Worm (Caenorhabditis elegans): ENCODE data around the gene K09D9.9.

Gene K09D9.9

DNA sequence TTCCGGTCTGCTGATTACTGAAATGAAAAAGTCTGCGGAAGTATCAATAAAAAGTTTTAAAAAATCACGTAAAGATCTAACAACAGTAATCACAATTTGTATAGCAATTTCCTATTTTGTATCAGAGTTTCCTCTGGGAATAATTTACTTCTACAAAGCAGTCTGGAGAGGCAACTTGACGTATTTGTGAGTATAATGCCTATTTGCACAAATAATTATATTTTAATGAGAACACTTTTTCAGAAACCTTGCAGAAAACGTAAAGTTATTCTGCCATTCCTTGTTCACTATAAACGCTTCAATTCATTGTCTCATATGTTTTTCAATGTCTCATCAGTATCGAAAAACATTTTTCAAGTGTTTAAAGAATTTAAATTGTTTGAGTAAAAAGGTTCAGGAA is 24.6 kb upstream of the K09D9.9 start:
- TF ChIP-seq F49E8.2 (tag; optimal IDR thresholded peaks at IDR 0.05; ENCODE audit: insufficient read depth) (no peak), sea-2 (GFP tag; IDR thresholded peaks at IDR 0.05) (no peak), lir-1 (GFP tag; conservative IDR thresholded peaks at IDR 0.05) (no peak), F57A8.1 (GFP tag; optimal IDR thresholded peaks at IDR 0.05) (no peak), fkh-3 (tag; optimal IDR thresholded peaks at IDR 0.05) (no peak), dpff-1 (tag; optimal IDR thresholded peaks at IDR 0.05) (no peak), mes-4 (tag; optimal IDR thresholded peaks at IDR 0.05) (no peak), rpc-1 (optimal IDR thresholded peaks at IDR 0.05) (no peak), rpc-1 (tag; optimal IDR thresholded peaks at IDR 0.05) (no peak), nhr-120 (GFP tag; IDR thresholded peaks at IDR 0.05) (no peak), atf-7 (tag; optimal IDR thresholded peaks at IDR 0.05) (no peak), Y79H2A.3 (GFP tag; conservative IDR thresholded peaks at IDR 0.05) (no peak), lsy-27 (tag; optimal IDR thresholded peaks at IDR 0.05; ENCODE audit: borderline replicate concordance, insufficient read depth) (no peak), lag-1 (GFP tag; IDR thresholded peaks at IDR 0.05) (no peak), akir-1 (GFP tag; optimal IDR thresholded peaks at IDR 0.05) (no peak), cebp-2 (GFP tag; IDR thresholded peaks at IDR 0.05) (no peak), C06A6.2 (GFP tag; conservative IDR thresholded peaks at IDR 0.05) (no peak)

DNA sequence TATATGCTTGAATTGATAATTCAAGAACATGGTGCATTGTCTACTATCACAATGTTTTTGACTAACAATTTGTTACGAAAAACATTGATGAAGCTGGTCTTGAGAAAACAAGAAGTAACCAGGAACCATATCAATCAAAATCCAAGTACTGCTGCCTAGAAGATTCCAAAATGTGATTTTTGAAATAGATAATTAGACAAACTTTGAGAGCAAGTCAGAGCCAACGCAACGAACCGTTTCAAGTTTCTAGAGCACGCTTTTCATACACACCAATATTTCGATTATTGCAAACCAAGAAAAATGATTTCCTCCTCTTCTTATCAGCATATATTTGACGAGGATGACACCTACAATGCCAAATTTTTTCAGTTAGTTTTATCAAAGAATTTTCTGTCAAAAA is 22.8 kb upstream of the K09D9.9 start, which contains the start of gene srw-89:
srw-89 (plus strand) TSS at position 301 of the 400 bp plus-strand sequence.
- TF ChIP-seq ceh-91 (GFP tag; IDR thresholded peaks at IDR 0.05) (no peak), ceh-79 (tag; optimal IDR thresholded peaks at IDR 0.05) (no peak), rec-8 (tag; optimal IDR thresholded peaks at IDR 0.05) (no peak), Y67H2A.10 (GFP tag; conservative IDR thresholded peaks at IDR 0.05) (no peak), D2030.7 (GFP tag; IDR thresholded peaks at IDR 0.05) (no peak)

DNA sequence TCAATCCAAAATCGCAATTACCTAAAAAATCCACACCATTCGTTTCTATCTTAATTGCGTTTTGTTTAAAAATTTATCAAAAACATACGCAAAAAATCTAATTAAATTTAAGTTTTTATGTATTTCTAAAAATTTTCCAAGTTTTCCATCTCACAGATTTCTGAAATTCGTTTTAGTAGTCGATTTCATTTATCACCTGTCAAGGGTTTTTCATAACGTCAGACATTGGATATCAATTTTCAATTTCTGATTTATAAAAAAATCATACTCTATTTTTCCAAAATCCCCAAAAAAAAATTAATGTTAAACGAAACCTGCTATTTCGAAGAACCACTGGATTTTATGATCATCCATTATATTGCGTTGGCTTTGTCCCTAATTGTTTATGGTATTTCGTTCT is 16.2 kb upstream of the K09D9.9 start, which contains the start of gene srh-4:
srh-4 (plus strand) TSS at position 301 of the 400 bp plus-strand sequence.
- TF ChIP-seq tlf-1 (GFP tag; optimal IDR thresholded peaks at IDR 0.05) (no peak), unc-130 (GFP tag; optimal IDR thresholded peaks at IDR 0.05) (no peak), ets-4 (GFP tag; optimal IDR thresholded peaks at IDR 0.05) (no peak), F55B11.4 (tag; optimal IDR thresholded peaks at IDR 0.05; ENCODE audit: borderline replicate concordance, insufficient read depth) (no peak), madf-10 (tag; optimal IDR thresholded peaks at IDR 0.05) (no peak), ccch-3 (GFP tag; optimal IDR thresholded peaks at IDR 0.05) (no peak), him-1 (tag; optimal IDR thresholded peaks at IDR 0.05) (no peak)

DNA sequence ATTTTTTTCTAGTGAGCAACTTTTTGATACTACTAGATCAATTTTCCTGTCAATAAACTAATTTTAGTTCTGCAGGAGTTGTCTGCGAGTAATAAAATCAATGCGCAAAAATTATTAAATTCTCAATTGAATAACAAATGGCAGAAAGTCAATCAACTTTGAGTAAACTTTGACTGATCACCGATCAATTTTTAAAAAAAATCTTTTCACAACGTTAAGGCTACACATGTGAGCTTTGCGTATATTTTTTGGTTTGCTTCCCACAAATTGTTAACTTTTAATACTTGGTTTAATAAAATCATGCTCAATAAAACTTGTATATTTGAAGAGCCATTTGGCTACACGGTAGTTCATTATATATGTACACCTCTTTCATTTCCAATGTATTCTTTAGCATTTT is 14.0 kb upstream of the K09D9.9 start, which contains the start of gene srh-7:
srh-7 (plus strand) TSS at position 301 of the 400 bp plus-strand sequence.
- TF ChIP-seq athp-1 (tag; optimal IDR thresholded peaks at IDR 0.05) (no peak), ama-1 (optimal IDR thresholded peaks at IDR 0.05) (no peak), ama-1 (GFP tag; optimal IDR thresholded peaks at IDR 0.05) (no peak), snpc-1.3 (tag; optimal IDR thresholded peaks at IDR 0.05; ENCODE audit: insufficient read depth) (no peak), sdz-38 (tag; optimal IDR thresholded peaks at IDR 0.05) (no peak), lir-1 (GFP tag; conservative IDR thresholded peaks at IDR 0.05) (no peak), F57A8.1 (GFP tag; optimal IDR thresholded peaks at IDR 0.05) (no peak), ets-4 (GFP tag; optimal IDR thresholded peaks at IDR 0.05) (no peak)

DNA sequence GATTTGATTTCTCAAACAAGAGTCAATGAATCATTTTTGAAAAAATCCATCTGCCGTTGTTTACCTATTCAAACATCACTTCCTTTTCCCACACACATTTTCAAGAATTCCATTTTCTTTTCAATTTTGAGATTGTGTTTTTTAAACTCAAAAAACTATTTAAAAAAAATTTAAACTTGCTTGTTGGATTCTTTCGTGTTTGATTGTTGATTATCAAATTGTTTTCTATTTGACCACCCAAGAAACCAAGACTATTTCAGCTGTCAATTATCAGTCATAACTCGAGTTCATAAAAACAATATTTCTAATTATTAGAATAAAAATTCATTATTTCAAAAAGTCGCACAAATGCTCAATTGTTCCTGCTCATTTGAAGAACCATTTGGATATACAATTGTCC is 11.3 kb upstream of the K09D9.9 start, which contains the start of gene srh-8:
srh-8 (plus strand) TSS at position 301 of the 400 bp plus-strand sequence.
- TF ChIP-seq bed-1 (GFP tag; IDR thresholded peaks at IDR 0.05) (no peak), D2030.7 (GFP tag; IDR thresholded peaks at IDR 0.05) (no peak), mes-4 (tag; optimal IDR thresholded peaks at IDR 0.05) (no peak), lin-35 (GFP tag; optimal IDR thresholded peaks at IDR 0.05) (no peak), attf-6 (GFP tag; IDR thresholded peaks at IDR 0.05) (no peak), F39B2.1 (GFP tag; IDR thresholded peaks at IDR 0.05) (no peak), akir-1 (GFP tag; optimal IDR thresholded peaks at IDR 0.05) (no peak), lin-26 (GFP tag; IDR thresholded peaks at IDR 0.05) (no peak), dpl-1 (GFP tag; optimal IDR thresholded peaks at IDR 0.05) (no peak), B0336.3 (GFP tag; IDR thresholded peaks at IDR 0.05) (no peak), cebp-1 (GFP tag; IDR thresholded peaks at IDR 0.05) (no peak), cebp-1 (tag; optimal IDR thresholded peaks at IDR 0.05) (no peak)

All from whole organism, young adult.